Worm (Caenorhabditis elegans) whole organism, late embryonic: ENCODE data around the gene snpn-1.

Experiments
- ama-1 ChIP-seq: fragments of 150-350 bp; optimal IDR thresholded peaks from 2 replicates; lab custom pipeline; 2014
- ceh-9 ChIP-seq: sonication (generic microtip); optimal IDR thresholded peaks from 2 replicates; lab custom pipeline; 2016; ENCODE audit warnings: mild to moderate bottlenecking, missing genetic modification characterization, inconsistent platforms, missing compliant biosample characterization
- che-1 ChIP-seq: sonication (generic microtip); optimal IDR thresholded peaks from 2 replicates; lab custom pipeline; 2016; ENCODE audit warnings: mild to moderate bottlenecking, missing genetic modification characterization, missing compliant biosample characterization
- dmd-4 ChIP-seq: sonication (generic microtip); optimal IDR thresholded peaks from 2 replicates; lab custom pipeline; 2016; ENCODE audit warnings: borderline replicate concordance, missing genetic modification characterization, missing compliant biosample characterization
- ets-4 ChIP-seq: sonication (generic microtip); optimal IDR thresholded peaks from 2 replicates; lab custom pipeline; 2016; ENCODE audit warnings: missing genetic modification characterization, missing compliant biosample characterization
- hlh-30 ChIP-seq: sonication (generic microtip); optimal IDR thresholded peaks from 2 replicates; lab custom pipeline; 2017; ENCODE audit warnings: antibody characterized with exemption, missing genetic modification characterization, missing compliant biosample characterization; ENCODE audit not compliant: insufficient read depth
- lin-11 ChIP-seq: fragments of 200-800 bp; sonication (Bioruptor generic); optimal IDR thresholded peaks from 2 replicates; lab custom pipeline; 2018; ENCODE audit warnings: mild to moderate bottlenecking, missing genetic modification characterization, missing compliant biosample characterization
- nfya-1 ChIP-seq: sonication (generic microtip); optimal IDR thresholded peaks from 2 replicates; lab custom pipeline; 2017; ENCODE audit warnings: missing genetic modification characterization, mild to moderate bottlenecking, missing compliant biosample characterization, antibody characterized with exemption, moderate library complexity
- nhr-11 ChIP-seq: fragments of 150-350 bp; optimal IDR thresholded peaks from 2 replicates; lab custom pipeline; 2014; ENCODE audit warnings: missing biosample characterization, missing genetic modification characterization
- pha-4 ChIP-seq: fragments of 150-350 bp; optimal IDR thresholded peaks from 2 replicates; lab custom pipeline; 2018; ENCODE audit warnings: missing biosample characterization, missing genetic modification reagents, missing genetic modification characterization
- ref-2 ChIP-seq: sonication (generic microtip); optimal IDR thresholded peaks from 2 replicates; lab custom pipeline; 2016; ENCODE audit warnings: missing genetic modification characterization, missing compliant biosample characterization
- sox-4 ChIP-seq: sonication (generic microtip); optimal IDR thresholded peaks from 2 replicates; lab custom pipeline; 2017; ENCODE audit warnings: mild to moderate bottlenecking, missing genetic modification characterization, inconsistent platforms, missing compliant biosample characterization
- tbx-2 ChIP-seq: sonication (generic microtip); optimal IDR thresholded peaks from 2 replicates; lab custom pipeline; 2016; ENCODE audit warnings: missing genetic modification characterization, missing compliant biosample characterization
- unc-55 ChIP-seq: sonication (generic microtip); optimal IDR thresholded peaks from 2 replicates; lab custom pipeline; 2017; ENCODE audit warnings: missing biosample characterization, missing genetic modification reagents, missing genetic modification characterization

DNA sequence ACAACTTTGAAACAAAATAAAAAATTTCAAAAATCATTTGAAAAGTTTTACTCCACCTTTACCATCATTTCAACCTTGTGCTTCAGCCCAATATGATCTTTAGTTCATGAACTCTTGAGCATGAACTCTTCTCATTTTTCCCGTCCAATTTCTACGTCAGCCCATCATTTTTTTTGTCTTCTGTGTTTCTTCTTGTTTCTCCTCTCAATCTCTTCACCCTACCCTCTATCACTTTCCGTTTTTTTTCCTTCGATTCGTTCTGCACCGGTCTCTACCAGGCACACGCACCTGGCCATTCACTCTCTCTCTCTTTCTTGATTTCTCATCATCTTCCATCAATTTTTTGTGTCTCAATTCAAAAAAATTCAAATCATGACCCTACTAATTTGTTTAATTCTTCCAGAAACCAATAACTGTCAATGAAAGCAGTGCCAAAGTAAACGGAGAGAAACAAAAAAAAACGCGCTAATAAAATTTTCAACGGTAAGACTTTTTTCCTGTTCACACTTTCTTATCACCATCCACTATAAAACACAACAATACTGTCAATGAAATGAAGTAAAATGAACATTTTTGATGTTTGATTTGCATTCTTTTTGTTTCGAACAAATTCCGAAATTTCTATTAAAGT lies 7.8 kb downstream of the snpn-1 start, which contains the start of gene pygo-1:
- TF ChIP-seq che-1 (no peak), lin-11 (no peak), nfya-1 (no peak), nhr-11 (tag; lab: Kevin White, UChicago) (no peak), hlh-30 (tag; lab: Kevin White, UChicago) (no peak), dmd-4 (tag; lab: Kevin White, UChicago) (no peak), pha-4 (tag; lab: Kevin White, UChicago) (no peak), ama-1 (lab: Kevin White, UChicago) (no peak), unc-55 (GFP tag; lab: Kevin White, UChicago) (no peak), ets-4 (tag; lab: Kevin White, UChicago) (no peak), ref-2 (no peak), sox-4 (no peak), tbx-2 (tag; lab: Kevin White, UChicago) (no peak), ceh-9 (tag; lab: Kevin White, UChicago) (no peak)
